Fruit fly (Drosophila melanogaster) whole organism, wandering third instar larva: ENCODE data around the gene CCAP-R.
A peak's percentile ranks its signal among the peaks of the same experiment; 100 is the strongest.

ENCODE experiments used
- Abd-B ChIP-seq: fragments of >200 bp; optimal IDR thresholded peaks from 2 replicates; lab custom pipeline; 2017; ENCODE audit warnings: missing biosample characterization, missing genetic modification characterization
- CG32264 ChIP-seq: fragments of 200-800 bp; sonication (Bioruptor generic); optimal IDR thresholded peaks from 2 replicates; lab custom pipeline; 2016; ENCODE audit warnings: missing biosample characterization, missing genetic modification characterization
- CG9705 ChIP-seq: fragments of 200-800 bp; sonication (Bioruptor generic); optimal IDR thresholded peaks from 2 replicates; lab custom pipeline; 2018; ENCODE audit warnings: missing biosample characterization, mild to moderate bottlenecking, missing genetic modification characterization
- CrebA ChIP-seq: fragments of 200-800 bp; sonication (Bioruptor generic); optimal IDR thresholded peaks from 2 replicates; lab custom pipeline; 2016; ENCODE audit warnings: missing biosample characterization, mild to moderate bottlenecking, missing genetic modification characterization, borderline replicate concordance
- Dfd ChIP-seq: fragments of >200 bp; optimal IDR thresholded peaks from 2 replicates; lab custom pipeline; 2017; ENCODE audit warnings: missing biosample characterization, missing genetic modification characterization
- Dif ChIP-seq: fragments of 200-275, 200-300 bp; sonication (Bioruptor generic); optimal IDR thresholded peaks from 2 replicates; lab custom pipeline; 2018; ENCODE audit warnings: missing biosample characterization, missing genetic modification characterization; ENCODE audit not compliant: partially characterized antibody
- GATAd ChIP-seq: sonication (Bioruptor generic); optimal IDR thresholded peaks from 2 replicates; lab custom pipeline; 2016; ENCODE audit warnings: missing biosample characterization, missing genetic modification characterization
- HLH106 ChIP-seq: fragments of 200-800 bp; optimal IDR thresholded peaks from 3 replicates; lab custom pipeline; 2019; ENCODE audit warnings: missing biosample characterization, mild to moderate bottlenecking, missing genetic modification characterization, moderate library complexity
- Hnf4 ChIP-seq: fragments of 200-800 bp; sonication (Bioruptor generic); optimal IDR thresholded peaks from 2 replicates; lab custom pipeline; 2016; ENCODE audit warnings: missing biosample characterization, mild to moderate bottlenecking, missing genetic modification characterization
- Hr78 ChIP-seq: fragments of >200 bp; optimal IDR thresholded peaks from 2 replicates; lab custom pipeline; 2017; ENCODE audit warnings: missing biosample characterization, missing genetic modification characterization
- Hr83 ChIP-seq: fragments of 200-300 bp; sonication (Bioruptor generic); optimal IDR thresholded peaks from 2 replicates; lab custom pipeline; 2016; ENCODE audit warnings: missing biosample characterization, mild to moderate bottlenecking, missing genetic modification characterization, moderate library complexity; ENCODE audit not compliant: poor library complexity, severe bottlenecking
- Jra ChIP-seq: sonication (Bioruptor generic); optimal IDR thresholded peaks from 2 replicates; lab custom pipeline; 2016; ENCODE audit warnings: missing biosample characterization, missing genetic modification characterization
- Mio ChIP-seq: sonication (Bioruptor generic); optimal IDR thresholded peaks from 2 replicates; lab custom pipeline; 2016; ENCODE audit warnings: missing biosample characterization, missing genetic modification characterization
- Myc ChIP-seq: fragments of >200 bp; optimal IDR thresholded peaks from 2 replicates; lab custom pipeline; 2017
- N ChIP-seq: fragments of >200 bp; optimal IDR thresholded peaks from 2 replicates; lab custom pipeline; 2018; ENCODE audit warnings: missing biosample characterization, missing external identifiers, missing genetic modification characterization
- OdsH ChIP-seq: fragments of 200-800 bp; sonication (Bioruptor generic); optimal IDR thresholded peaks from 2 replicates; lab custom pipeline; 2016; ENCODE audit warnings: missing biosample characterization, mild to moderate bottlenecking, missing genetic modification characterization
- Rel ChIP-seq, 2 experiments: fragments of 200-800 bp; sonication (Bioruptor generic) in 1 of 2; optimal IDR thresholded peaks; 2 replicates in 1 of 2; 3 replicates in 1 of 2; lab custom pipeline; 2016 to 2019; ENCODE audit warnings: mild to moderate bottlenecking in 2 of 2, missing biosample characterization in 2 of 2, missing genetic modification characterization in 2 of 2, moderate library complexity in 1 of 2
- Sp1 ChIP-seq: fragments of 200-800 bp; sonication (Bioruptor generic); optimal IDR thresholded peaks from 3 replicates; lab custom pipeline; 2019; ENCODE audit warnings: missing biosample characterization, mild to moderate bottlenecking, missing genetic modification characterization, moderate library complexity
- Vsx2 ChIP-seq: fragments of 200-300, 225-300 bp; sonication (Bioruptor generic); optimal IDR thresholded peaks from 2 replicates; lab custom pipeline; 2018; ENCODE audit warnings: missing biosample characterization, missing genetic modification characterization; ENCODE audit not compliant: partially characterized antibody
- br ChIP-seq: fragments of 200-800 bp; sonication (Bioruptor generic); optimal IDR thresholded peaks from 2 replicates; lab custom pipeline; 2016; ENCODE audit warnings: missing biosample characterization, missing genetic modification characterization
- brk ChIP-seq: fragments of 200-800 bp; sonication (Bioruptor generic); optimal IDR thresholded peaks from 2 replicates; lab custom pipeline; 2016; ENCODE audit warnings: missing biosample characterization, mild to moderate bottlenecking, missing genetic modification characterization
- dl ChIP-seq, 2 experiments: fragments of 175-275, 200-275 bp in 1 of 2; fragments of 200-275 bp in 1 of 2; sonication (Bioruptor generic); optimal IDR thresholded peaks; lab custom pipeline; 2018; ENCODE audit warnings: mild to moderate bottlenecking in 2 of 2, missing biosample characterization in 2 of 2, missing genetic modification characterization in 2 of 2, moderate library complexity in 2 of 2; ENCODE audit not compliant: partially characterized antibody in 2 of 2, insufficient read depth in 1 of 2
- dmrt93B ChIP-seq: fragments of 200-800 bp; sonication (Bioruptor generic); optimal IDR thresholded peaks from 2 replicates; lab custom pipeline; 2018; ENCODE audit warnings: missing biosample characterization, mild to moderate bottlenecking, missing genetic modification characterization
- dsf ChIP-seq: sonication (Bioruptor generic); optimal IDR thresholded peaks from 2 replicates; lab custom pipeline; 2016; ENCODE audit warnings: missing biosample characterization, missing genetic modification characterization, borderline replicate concordance
- ey ChIP-seq: fragments of 200-800 bp; sonication (Bioruptor generic); optimal IDR thresholded peaks from 2 replicates; lab custom pipeline; 2016; ENCODE audit warnings: missing biosample characterization, missing genetic modification characterization
- foxo ChIP-seq, 2 experiments: fragments of 200-800 bp; sonication (Bioruptor generic); optimal IDR thresholded peaks; 2 replicates in 1 of 2; 3 replicates in 1 of 2; lab custom pipeline; 2016 to 2017; ENCODE audit warnings: missing biosample characterization in 2 of 2, missing genetic modification characterization in 2 of 2
- fru ChIP-seq: fragments of 200-800 bp; sonication (Bioruptor generic); optimal IDR thresholded peaks from 3 replicates; lab custom pipeline; 2016; ENCODE audit warnings: missing biosample characterization, mild to moderate bottlenecking, missing genetic modification characterization
- h ChIP-seq: fragments of 200-800 bp; sonication (Bioruptor generic); optimal IDR thresholded peaks from 3 replicates; lab custom pipeline; 2016; ENCODE audit warnings: missing biosample characterization, mild to moderate bottlenecking, missing genetic modification characterization
- jim ChIP-seq: fragments of 175-275, 200-325 bp; sonication (Bioruptor generic); optimal IDR thresholded peaks from 2 replicates; lab custom pipeline; 2016; ENCODE audit warnings: missing biosample characterization, mild to moderate bottlenecking, missing genetic modification characterization
- lola ChIP-seq: fragments of >200 bp; optimal IDR thresholded peaks from 2 replicates; lab custom pipeline; 2017; ENCODE audit warnings: missing biosample characterization, missing genetic modification characterization
- pan ChIP-seq: fragments of >200 bp; optimal IDR thresholded peaks from 2 replicates; lab custom pipeline; 2017
- psq ChIP-seq: fragments of 200-800 bp; sonication (Bioruptor generic); optimal IDR thresholded peaks from 3 replicates; lab custom pipeline; 2017; ENCODE audit warnings: missing biosample characterization, mild to moderate bottlenecking, missing genetic modification characterization, moderate library complexity
- rgr ChIP-seq: fragments of 200-800 bp; sonication (Bioruptor generic); optimal IDR thresholded peaks from 3 replicates; lab custom pipeline; 2016; ENCODE audit warnings: missing biosample characterization, mild to moderate bottlenecking, missing genetic modification characterization
- sage ChIP-seq: fragments of 200-800 bp; sonication (Bioruptor generic); optimal IDR thresholded peaks from 2 replicates; lab custom pipeline; 2016; ENCODE audit warnings: missing biosample characterization, mild to moderate bottlenecking, missing genetic modification characterization
- sv ChIP-seq: fragments of 200-800 bp; sonication (Bioruptor generic); optimal IDR thresholded peaks from 3 replicates; lab custom pipeline; 2016; ENCODE audit warnings: missing biosample characterization, missing genetic modification characterization
- tai ChIP-seq: sonication (Bioruptor generic); optimal IDR thresholded peaks from 2 replicates; lab custom pipeline; 2016; ENCODE audit warnings: missing biosample characterization, missing genetic modification characterization
- usp ChIP-seq: fragments of >200 bp; optimal IDR thresholded peaks from 2 replicates; lab custom pipeline; 2017; ENCODE audit warnings: missing biosample characterization, missing genetic modification characterization
- woc ChIP-seq: sonication (Bioruptor generic); optimal IDR thresholded peaks from 2 replicates; lab custom pipeline; 2016; ENCODE audit warnings: missing biosample characterization, mild to moderate bottlenecking, missing genetic modification characterization

Gene CCAP-R

dm6 chr3R:25996197-25997005 is 40.3 kb upstream of the CCAP-R start, which contains the start of gene CG43116:
CG43116 (minus strand) TSS chr3R:25996996.
- TF ChIP-seq brk (GFP tag; lab: Kevin White, UChicago) (peak; percentile 78), Hr78 (no peak), Hnf4 (GFP tag; lab: Kevin White, UChicago) (peak; percentile 85), br (GFP tag; lab: Kevin White, UChicago) (peak; percentile 88), Dfd (peak; percentile 42), Vsx2 (GFP tag; lab: Kevin White, UChicago) (no peak), dl (GFP tag; optimal IDR thresholded peaks at IDR 0.05; lab: Kevin White, UChicago; ENCODE audit: insufficient read depth in 1 of 2, partially characterized antibody in 2 of 2) (peak in 1 of 2 experiments; percentile 66), GATAd (no peak), N (GFP tag; lab: Kevin White, UChicago) (no peak), Myc (lab: Kevin White, UChicago) (no peak), dsf (GFP tag; lab: Kevin White, UChicago) (peak; percentile 45), Jra (GFP tag; lab: Kevin White, UChicago) (peak; percentile 77), woc (GFP tag; lab: Kevin White, UChicago) (peak; percentile 80), Mio (GFP tag; lab: Kevin White, UChicago) (no peak), usp (GFP tag; lab: Kevin White, UChicago) (no peak), psq (GFP tag; lab: Kevin White, UChicago) (peak; percentile 71), foxo (GFP tag; optimal IDR thresholded peaks at IDR 0.05; lab: Kevin White, UChicago) (peak; percentile 3 to 94), Dif (GFP tag; lab: Kevin White, UChicago) (peak; percentile 78), ey (GFP tag; lab: Kevin White, UChicago) (peak; percentile 90), dmrt93B (GFP tag; lab: Kevin White, UChicago) (peak; percentile 88), sv (GFP tag; lab: Kevin White, UChicago) (peak; percentile 68), CG32264 (GFP tag; lab: Kevin White, UChicago) (peak; percentile 76), jim (GFP tag; lab: Kevin White, UChicago) (no peak), h (peak; percentile 94), CrebA (GFP tag; lab: Kevin White, UChicago) (no peak), rgr (peak; percentile 93), CG9705 (GFP tag; lab: Kevin White, UChicago) (peak; percentile 88), pan (lab: Kevin White, UChicago) (no peak), sage (GFP tag; lab: Kevin White, UChicago) (peak; percentile 83), Rel (GFP tag; optimal IDR thresholded peaks at IDR 0.05; lab: Kevin White, UChicago) (peak; percentile 92), Rel (tag; optimal IDR thresholded peaks at IDR 0.05; lab: Kevin White, UChicago) (peak; percentile 58), lola (GFP tag; lab: Kevin White, UChicago) (no peak), fru (peak; percentile 93), Hr83 (no peak), Sp1 (GFP tag; lab: Kevin White, UChicago) (peak; percentile 92), tai (GFP tag; lab: Kevin White, UChicago) (no peak), HLH106 (tag; lab: Kevin White, UChicago) (peak; percentile 93), OdsH (GFP tag; lab: Kevin White, UChicago) (peak; percentile 92)

DNA sequence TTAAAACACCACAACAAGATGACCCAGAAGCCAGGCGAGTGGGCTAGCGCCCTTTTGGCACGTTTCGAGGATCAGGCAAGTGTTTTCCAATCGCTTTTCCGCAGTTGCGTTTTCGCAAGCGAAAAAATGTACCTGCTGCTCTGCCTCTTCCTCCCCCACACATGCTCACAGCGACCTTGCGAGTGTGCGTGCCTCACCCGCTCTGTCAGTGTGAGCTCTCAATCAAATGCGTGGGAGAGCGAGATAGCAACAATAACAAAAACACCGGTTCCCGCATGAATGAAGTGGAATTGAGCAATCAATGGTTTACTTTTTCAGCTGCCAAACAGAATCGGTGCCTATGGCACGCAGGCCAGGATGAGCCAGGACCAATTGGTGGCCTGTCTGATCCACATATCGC is 27.2 kb upstream of the CCAP-R start:
- TF ChIP-seq dl (GFP tag; optimal IDR thresholded peaks at IDR 0.05; lab: Kevin White, UChicago; ENCODE audit: insufficient read depth in 1 of 2, partially characterized antibody in 2 of 2) (no peak), Sp1 (GFP tag; lab: Kevin White, UChicago) (no peak), h (no peak), sv (GFP tag; lab: Kevin White, UChicago) (no peak), usp (GFP tag; lab: Kevin White, UChicago) (no peak), Abd-B (GFP tag; lab: Kevin White, UChicago) (no peak), Myc (lab: Kevin White, UChicago) (no peak), GATAd (no peak), Hr83 (no peak), CG32264 (GFP tag; lab: Kevin White, UChicago) (no peak), Dfd (no peak)
